Worm (Caenorhabditis elegans) whole organism, L2 larva: ENCODE results near the gene B0410.3.

Experiments used
- alr-1 ChIP-seq: fragments of 150-350 bp; optimal IDR thresholded peaks from 2 replicates; lab custom pipeline; 2014; ENCODE audit warnings: missing biosample characterization, missing genetic modification characterization
- ama-1 ChIP-seq: fragments of 150-350 bp; optimal IDR thresholded peaks from 2 replicates; lab custom pipeline; 2018; ENCODE audit warnings: inconsistent platforms
- ceh-82 ChIP-seq: fragments of 150-350 bp; optimal IDR thresholded peaks from 2 replicates; lab custom pipeline; 2014; ENCODE audit warnings: missing biosample characterization, missing genetic modification characterization
- dmd-4 ChIP-seq: sonication (generic microtip); optimal IDR thresholded peaks from 2 replicates; lab custom pipeline; 2017; ENCODE audit warnings: missing biosample characterization, missing genetic modification characterization
- egl-27 ChIP-seq: sonication (generic microtip); optimal IDR thresholded peaks from 3 replicates; lab custom pipeline; 2017; ENCODE audit warnings: missing biosample characterization, missing genetic modification reagents, missing genetic modification characterization
- elt-3 ChIP-seq: sonication (generic microtip); optimal IDR thresholded peaks from 2 replicates; lab custom pipeline; 2017; ENCODE audit warnings: missing biosample characterization, missing genetic modification characterization
- lin-39 ChIP-seq: fragments of 150-350 bp; optimal IDR thresholded peaks from 2 replicates; lab custom pipeline; 2014; ENCODE audit warnings: missing biosample characterization, missing genetic modification reagents, missing genetic modification characterization
- mdl-1 ChIP-seq, 2 experiments: fragments of 150-350 bp in 1 of 2; sonication (generic microtip) in 1 of 2; optimal IDR thresholded peaks; 2 replicates each; lab custom pipeline; 2017; ENCODE audit warnings: missing biosample characterization in 2 of 2, missing genetic modification characterization in 2 of 2
- nhr-11 ChIP-seq: fragments of 150-350 bp; optimal IDR thresholded peaks from 2 replicates; lab custom pipeline; 2014; ENCODE audit warnings: missing biosample characterization, missing genetic modification characterization
- nhr-237 ChIP-seq: fragments of 150-350 bp; optimal IDR thresholded peaks from 2 replicates; lab custom pipeline; 2014; ENCODE audit warnings: missing biosample characterization, missing genetic modification characterization
- nhr-25 ChIP-seq: fragments of 150-350 bp; sonication (generic microtip); optimal IDR thresholded peaks from 3 replicates; lab custom pipeline; 2014; ENCODE audit warnings: missing biosample characterization, missing genetic modification characterization
- sma-3 ChIP-seq: sonication (generic microtip); optimal IDR thresholded peaks from 2 replicates; lab custom pipeline; 2016; ENCODE audit warnings: missing genetic modification reagents, missing genetic modification characterization, missing compliant biosample characterization
- snpc-4 ChIP-seq: fragments of 150-350 bp; optimal IDR thresholded peaks from 2 replicates; lab custom pipeline; 2014; ENCODE audit warnings: missing biosample characterization, missing genetic modification characterization

- TF ChIP-seq nhr-11 (tag; lab: Kevin White, UChicago), result no peak
- TF ChIP-seq nhr-25 (tag; lab: Kevin White, UChicago), result no peak
- TF ChIP-seq snpc-4 (tag; lab: Kevin White, UChicago), result no peak
- TF ChIP-seq mdl-1 (tag; optimal IDR thresholded peaks at IDR 0.05; lab: Kevin White, UChicago), result no peak
- TF ChIP-seq nhr-237, result no peak
- no peak for TF ChIP-seq alr-1 (tag; lab: Kevin White, UChicago)
- TF ChIP-seq sma-3 (GFP tag; lab: Kevin White, UChicago), result no peak
- TF ChIP-seq lin-39 (tag; lab: Kevin White, UChicago), result no peak
- TF ChIP-seq ama-1 (lab: Kevin White, UChicago), result no peak
- no peak for TF ChIP-seq egl-27
- no peak for TF ChIP-seq elt-3 (tag; lab: Kevin White, UChicago)
- TF ChIP-seq ceh-82 (tag; lab: Kevin White, UChicago), result no peak
- TF ChIP-seq dmd-4 (tag; lab: Kevin White, UChicago), result no peak
Measured at ce11 chrX:2909227-2909626, 17.9 kb upstream of the B0410.3 start, which contains the start of gene nmy-1.
